Worm (Caenorhabditis elegans): ENCODE data around the gene Y62E10A.23.

Gene Y62E10A.23

ce11 chrIV:13348592-13348991 lies 37.5 kb upstream of the Y62E10A.23 start, which contains the start of gene W02A2.12:
Gene W02A2.12, minus strand, starts transcription at chrIV:13348831.
- TF ChIP-seq C38D4.7 (GFP tag; optimal IDR thresholded peaks at IDR 0.05) (no peak), pros-1 (tag; optimal IDR thresholded peaks at IDR 0.05) (no peak)

ce11 chrIV:13353143-13353773 lies 32.9 kb upstream of the Y62E10A.23 start, which contains the start of the genes rec-8 and mex-5:
Gene rec-8, minus strand, starts transcription at chrIV:13353193.
Gene mex-5, plus strand, starts transcription at chrIV:13353723.
- no peak for TF ChIP-seq lin-11 (tag; optimal IDR thresholded peaks at IDR 0.05)
- TF ChIP-seq ceh-30 (tag; optimal IDR thresholded peaks at IDR 0.05), result no peak
- no peak for TF ChIP-seq elt-2 (tag; optimal IDR thresholded peaks at IDR 0.05)
- no peak for TF ChIP-seq ceh-9 (tag; optimal IDR thresholded peaks at IDR 0.05)
- no peak for TF ChIP-seq K09A11.1 (tag; optimal IDR thresholded peaks at IDR 0.05; ENCODE audit: insufficient read depth)
- TF ChIP-seq ets-4 (tag; optimal IDR thresholded peaks at IDR 0.05), result no peak
- TF ChIP-seq ceh-6 (GFP tag; optimal IDR thresholded peaks at IDR 0.05), result no peak
- no peak for TF ChIP-seq hlh-30 (tag; optimal IDR thresholded peaks at IDR 0.05; ENCODE audit: insufficient read depth)
- no peak for TF ChIP-seq syd-9 (tag; optimal IDR thresholded peaks at IDR 0.05)
- no peak for TF ChIP-seq pag-3 (tag; optimal IDR thresholded peaks at IDR 0.05; ENCODE audit: borderline replicate concordance)

ce11 chrIV:13354044-13354443 lies 32.1 kb upstream of the Y62E10A.23 start:
- TF ChIP-seq pat-9 (tag; optimal IDR thresholded peaks at IDR 0.05) (no peak), F13H6.1 (tag; optimal IDR thresholded peaks at IDR 0.05) (no peak), K09A11.1 (tag; optimal IDR thresholded peaks at IDR 0.05; ENCODE audit: insufficient read depth) (no peak), nfya-1 (tag; optimal IDR thresholded peaks at IDR 0.05) (no peak), ahr-1 (tag; optimal IDR thresholded peaks at IDR 0.05) (no peak)

ce11 chrIV:13356005-13356404 lies 30.1 kb upstream of the Y62E10A.23 start:
- no peak for TF ChIP-seq madf-2 (tag; optimal IDR thresholded peaks at IDR 0.05)

- no peak for TF ChIP-seq fax-1 (tag; optimal IDR thresholded peaks at IDR 0.05)
- TF ChIP-seq zip-5 (tag; optimal IDR thresholded peaks at IDR 0.05), result no peak
- no peak for TF ChIP-seq ceh-30 (tag; optimal IDR thresholded peaks at IDR 0.05)
- TF ChIP-seq eyg-1 (tag; optimal IDR thresholded peaks at IDR 0.05), result no peak
- no peak for TF ChIP-seq npax-4 (tag; optimal IDR thresholded peaks at IDR 0.05)
- no peak for TF ChIP-seq ama-1 (optimal IDR thresholded peaks at IDR 0.05)
Measured at ce11 chrIV:13358488-13358887, 27.6 kb upstream of the Y62E10A.23 start, which contains the start of gene W02A2.8. Gene W02A2.8, minus strand, starts transcription at chrIV:13358588.

- no peak for TF ChIP-seq unc-55 (GFP tag; optimal IDR thresholded peaks at IDR 0.05)
- TF ChIP-seq ets-4 (tag; optimal IDR thresholded peaks at IDR 0.05), result no peak
- no peak for TF ChIP-seq odd-2 (tag; optimal IDR thresholded peaks at IDR 0.05)
- TF ChIP-seq sox-2 (GFP tag; IDR thresholded peaks at IDR 0.05), result no peak
- TF ChIP-seq K02D7.2 (tag; optimal IDR thresholded peaks at IDR 0.05), result no peak
- TF ChIP-seq C08G9.2 (tag; optimal IDR thresholded peaks at IDR 0.05), result no peak
- TF ChIP-seq ceh-6 (GFP tag; optimal IDR thresholded peaks at IDR 0.05), result no peak
- TF ChIP-seq ama-1 (optimal IDR thresholded peaks at IDR 0.05), result no peak
- no peak for TF ChIP-seq hlh-30 (tag; optimal IDR thresholded peaks at IDR 0.05; ENCODE audit: insufficient read depth)
- no peak for TF ChIP-seq pax-1 (tag; optimal IDR thresholded peaks at IDR 0.05)
Measured at ce11 chrIV:13360144-13360543, 26.0 kb upstream of the Y62E10A.23 start, which contains the start of gene Y62E10A.3. Gene Y62E10A.3, minus strand, starts transcription at chrIV:13360244.

- TF ChIP-seq madf-2 (tag; optimal IDR thresholded peaks at IDR 0.05) (no peak), ceh-6 (GFP tag; optimal IDR thresholded peaks at IDR 0.05) (no peak), ceh-19 (GFP tag; optimal IDR thresholded peaks at IDR 0.05) (no peak)
Measured at ce11 chrIV:13364869-13365268, 21.3 kb upstream of the Y62E10A.23 start, which contains the start of gene srsx-25. Gene srsx-25, plus strand, starts transcription at chrIV:13365169.
